Worm (Caenorhabditis elegans) whole organism, L3 larva: Measurements from ENCODE around the gene Y49E10.18.

Experiments used
- R02D3.7 ChIP-seq: fragments of 150-350 bp; optimal IDR thresholded peaks from 2 replicates; lab custom pipeline; 2014; ENCODE audit warnings: missing biosample characterization, missing genetic modification characterization
- aly-2 ChIP-seq: fragments of 150-350 bp; optimal IDR thresholded peaks from 2 replicates; lab custom pipeline; 2014; ENCODE audit warnings: missing biosample characterization, missing genetic modification characterization
- ceh-28 ChIP-seq: fragments of 150-350 bp; optimal IDR thresholded peaks from 2 replicates; lab custom pipeline; 2014; ENCODE audit warnings: missing biosample characterization, missing genetic modification reagents, missing genetic modification characterization
- ceh-9 ChIP-seq: sonication (generic microtip); optimal IDR thresholded peaks from 2 replicates; lab custom pipeline; 2018; ENCODE audit warnings: missing biosample characterization, missing genetic modification characterization
- egl-5 ChIP-seq: fragments of 150-350 bp; optimal IDR thresholded peaks from 2 replicates; lab custom pipeline; 2017; ENCODE audit warnings: missing biosample characterization, missing genetic modification reagents, missing genetic modification characterization, inconsistent platforms
- elt-1 ChIP-seq: fragments of 150-350 bp; optimal IDR thresholded peaks from 2 replicates; lab custom pipeline; 2014; ENCODE audit warnings: missing biosample characterization, missing genetic modification characterization
- elt-2 ChIP-seq: sonication (generic microtip); optimal IDR thresholded peaks from 2 replicates; lab custom pipeline; 2016; ENCODE audit warnings: missing genetic modification reagents, mild to moderate bottlenecking, missing genetic modification characterization, missing compliant biosample characterization
- eor-1 ChIP-seq, 2 experiments: fragments of 150-350 bp; optimal IDR thresholded peaks; 2 replicates each; lab custom pipeline; 2014 to 2018; ENCODE audit warnings: missing biosample characterization in 2 of 2, missing genetic modification characterization in 2 of 2
- fkh-10 ChIP-seq: sonication (generic microtip); optimal IDR thresholded peaks from 2 replicates; lab custom pipeline; 2017; ENCODE audit warnings: missing biosample characterization, missing genetic modification reagents, missing genetic modification characterization
- fkh-2 ChIP-seq: fragments of 150-350 bp; optimal IDR thresholded peaks from 2 replicates; lab custom pipeline; 2014; ENCODE audit warnings: missing biosample characterization, missing genetic modification reagents, missing genetic modification characterization
- hmg-11 ChIP-seq: sonication (generic microtip); optimal IDR thresholded peaks from 2 replicates; lab custom pipeline; 2016; ENCODE audit warnings: missing genetic modification characterization, missing compliant biosample characterization
- lin-15B ChIP-seq: fragments of 150-350 bp; optimal IDR thresholded peaks from 2 replicates; lab custom pipeline; 2014; ENCODE audit warnings: missing biosample characterization, missing genetic modification characterization
- lin-39 ChIP-seq: fragments of 150-350 bp; optimal IDR thresholded peaks from 2 replicates; lab custom pipeline; 2018; ENCODE audit warnings: missing biosample characterization, missing genetic modification reagents, missing genetic modification characterization
- lsy-12 ChIP-seq: sonication (generic microtip); optimal IDR thresholded peaks from 2 replicates; lab custom pipeline; 2016; ENCODE audit warnings: mild to moderate bottlenecking, missing genetic modification characterization, missing compliant biosample characterization
- mdl-1 ChIP-seq: fragments of 150-350 bp; optimal IDR thresholded peaks from 2 replicates; lab custom pipeline; 2014; ENCODE audit warnings: missing biosample characterization, missing genetic modification characterization
- mml-1 ChIP-seq: fragments of 150-350 bp; sonication (generic microtip); optimal IDR thresholded peaks from 3 replicates; lab custom pipeline; 2014; ENCODE audit warnings: missing biosample characterization, missing genetic modification characterization
- nfya-1 ChIP-seq: sonication (generic microtip); optimal IDR thresholded peaks from 2 replicates; lab custom pipeline; 2017; ENCODE audit warnings: missing genetic modification characterization, mild to moderate bottlenecking, missing compliant biosample characterization, antibody characterized with exemption, moderate library complexity; ENCODE audit not compliant: insufficient read depth
- nhr-12 ChIP-seq: fragments of 150-350 bp; optimal IDR thresholded peaks from 2 replicates; lab custom pipeline; 2014; ENCODE audit warnings: missing biosample characterization, missing genetic modification characterization
- nhr-23 ChIP-seq: fragments of 150-350 bp; optimal IDR thresholded peaks from 2 replicates; lab custom pipeline; 2014; ENCODE audit warnings: missing biosample characterization, missing genetic modification reagents, missing genetic modification characterization
- nhr-237 ChIP-seq: fragments of 150-350 bp; optimal IDR thresholded peaks from 2 replicates; lab custom pipeline; 2014; ENCODE audit warnings: missing biosample characterization, missing genetic modification characterization
- nhr-25 ChIP-seq: sonication (generic microtip); optimal IDR thresholded peaks from 2 replicates; lab custom pipeline; 2017; ENCODE audit warnings: missing biosample characterization, missing genetic modification characterization
- nhr-28 ChIP-seq: fragments of 150-350 bp; optimal IDR thresholded peaks from 2 replicates; lab custom pipeline; 2014; ENCODE audit warnings: missing biosample characterization, missing genetic modification characterization
- nhr-43 ChIP-seq: sonication (generic microtip); optimal IDR thresholded peaks from 2 replicates; lab custom pipeline; 2016; ENCODE audit warnings: mild to moderate bottlenecking, missing genetic modification characterization, missing compliant biosample characterization; ENCODE audit not compliant: poor library complexity, severe bottlenecking
- nhr-67 ChIP-seq: fragments of 150-350 bp; optimal IDR thresholded peaks from 2 replicates; lab custom pipeline; 2014; ENCODE audit warnings: missing biosample characterization, missing genetic modification characterization
- nhr-76 ChIP-seq: fragments of 150-350 bp; sonication (generic microtip); optimal IDR thresholded peaks from 5 replicates; lab custom pipeline; 2014; ENCODE audit warnings: missing biosample characterization, missing genetic modification characterization
- nhr-77 ChIP-seq: fragments of 150-350 bp; optimal IDR thresholded peaks from 2 replicates; lab custom pipeline; 2014; ENCODE audit warnings: missing biosample characterization, missing genetic modification characterization
- pha-4 ChIP-seq: fragments of 150-350 bp; optimal IDR thresholded peaks from 2 replicates; lab custom pipeline; 2014; ENCODE audit warnings: missing biosample characterization, missing genetic modification reagents, missing genetic modification characterization
- pqm-1 ChIP-seq: fragments of 150-350 bp; optimal IDR thresholded peaks from 2 replicates; lab custom pipeline; 2017; ENCODE audit warnings: missing biosample characterization, missing genetic modification characterization, inconsistent platforms
- sea-2 ChIP-seq: fragments of 150-350 bp; sonication (generic microtip); optimal IDR thresholded peaks from 4 replicates; lab custom pipeline; 2014; ENCODE audit warnings: missing biosample characterization, missing genetic modification reagents, missing genetic modification characterization
- tbx-2 ChIP-seq: sonication (generic microtip); optimal IDR thresholded peaks from 2 replicates; lab custom pipeline; 2016; ENCODE audit warnings: mild to moderate bottlenecking, missing genetic modification characterization, missing compliant biosample characterization
- unc-39 ChIP-seq: sonication (generic microtip); optimal IDR thresholded peaks from 4 replicates; lab custom pipeline; 2017; ENCODE audit warnings: missing biosample characterization, missing genetic modification characterization
- unc-62 ChIP-seq: fragments of 150-350 bp; sonication (generic microtip); optimal IDR thresholded peaks from 4 replicates; lab custom pipeline; 2014; ENCODE audit warnings: missing biosample characterization, missing genetic modification reagents, missing genetic modification characterization
- ztf-11 ChIP-seq: fragments of 150-350 bp; optimal IDR thresholded peaks from 2 replicates; lab custom pipeline; 2014; ENCODE audit warnings: missing biosample characterization, missing genetic modification characterization
- ztf-4 ChIP-seq: fragments of 150-350 bp; optimal IDR thresholded peaks from 2 replicates; lab custom pipeline; 2014; ENCODE audit warnings: missing biosample characterization, missing genetic modification characterization

The Y49E10.18 gene

ce11 chrIII:12437020-12437419 lies 8.9 kb downstream of the Y49E10.18 start:
- no peak for TF ChIP-seq tbx-2 (tag; lab: Kevin White, UChicago)
- no peak for TF ChIP-seq ceh-28 (tag; lab: Kevin White, UChicago)
- no peak for TF ChIP-seq aly-2 (tag; lab: Kevin White, UChicago)
- TF ChIP-seq ceh-9 (tag; lab: Kevin White, UChicago): no peak
- no peak for TF ChIP-seq nhr-237
- no peak for TF ChIP-seq lin-15B (tag; lab: Kevin White, UChicago)
- TF ChIP-seq nhr-23: no peak
- TF ChIP-seq nhr-67 (tag; lab: Kevin White, UChicago): no peak
- TF ChIP-seq unc-39 (tag; lab: Kevin White, UChicago): no peak
- TF ChIP-seq elt-1 (tag; lab: Kevin White, UChicago): no peak
- no peak for TF ChIP-seq nhr-77 (tag; lab: Kevin White, UChicago)
- no peak for TF ChIP-seq nfya-1
- TF ChIP-seq pha-4 (tag; lab: Kevin White, UChicago): no peak
- TF ChIP-seq pqm-1: no peak
- TF ChIP-seq hmg-11 (tag; lab: Kevin White, UChicago): no peak
- no peak for TF ChIP-seq nhr-25 (tag; lab: Kevin White, UChicago)
- no peak for TF ChIP-seq eor-1 (tag; optimal IDR thresholded peaks at IDR 0.05; lab: Kevin White, UChicago)
- no peak for TF ChIP-seq nhr-12 (tag; lab: Kevin White, UChicago)

- TF ChIP-seq ztf-4 (tag; lab: Kevin White, UChicago) (no peak), pqm-1 (no peak), lin-39 (tag; lab: Kevin White, UChicago) (no peak), hmg-11 (tag; lab: Kevin White, UChicago) (no peak), lsy-12 (tag; lab: Kevin White, UChicago) (no peak)
These were observed 9.7 kb downstream of the Y49E10.18 start, which contains the start of gene fbxa-218 for ce11 chrIII:12436215-12436614. Gene fbxa-218 (plus strand): TSS chrIII:12436515.

- TF ChIP-seq unc-39 (tag; lab: Kevin White, UChicago) (no peak), hmg-11 (tag; lab: Kevin White, UChicago) (no peak), R02D3.7 (tag; lab: Kevin White, UChicago) (no peak), ceh-9 (tag; lab: Kevin White, UChicago) (no peak), mml-1 (tag; lab: Kevin White, UChicago) (no peak), eor-1 (tag; optimal IDR thresholded peaks at IDR 0.05; lab: Kevin White, UChicago) (no peak), nhr-28 (no peak), mdl-1 (tag; lab: Kevin White, UChicago) (no peak), unc-62 (no peak), egl-5 (no peak), fkh-10 (GFP tag; lab: Kevin White, UChicago) (no peak), lin-39 (tag; lab: Kevin White, UChicago) (no peak), ztf-11 (tag; lab: Kevin White, UChicago) (no peak), lin-15B (tag; lab: Kevin White, UChicago) (no peak)
These were observed 11.8 kb downstream of the Y49E10.18 start, which contains the start of gene Y49E10.27 for ce11 chrIII:12434104-12434503. Gene Y49E10.27 (plus strand): TSS chrIII:12434404.

- TF ChIP-seq elt-1 (tag; lab: Kevin White, UChicago) (no peak), unc-39 (tag; lab: Kevin White, UChicago) (no peak), aly-2 (tag; lab: Kevin White, UChicago) (no peak), R02D3.7 (tag; lab: Kevin White, UChicago) (no peak), elt-2 (tag; lab: Kevin White, UChicago) (peak; percentile 30), nfya-1 (no peak), nhr-76 (tag; lab: Kevin White, UChicago) (no peak), lsy-12 (tag; lab: Kevin White, UChicago) (no peak), pqm-1 (peak; percentile 24), nhr-67 (tag; lab: Kevin White, UChicago) (no peak), fkh-2 (tag; lab: Kevin White, UChicago) (no peak), sea-2 (GFP tag; lab: Kevin White, UChicago) (no peak), pha-4 (tag; lab: Kevin White, UChicago) (no peak), ztf-4 (tag; lab: Kevin White, UChicago) (no peak), nhr-43 (tag; lab: Kevin White, UChicago) (no peak)
These were observed 15.7 kb downstream of the Y49E10.18 start, which contains the start of gene Y49E10.16 for ce11 chrIII:12430209-12430608. Gene Y49E10.16 (plus strand): TSS chrIII:12430509.
